Fruit fly (Drosophila melanogaster) whole organism, embryonic: Measurements from ENCODE around the gene Acp63F.

Source experiments
- CG11093 ChIP-seq: fragments of 200-800 bp; sonication (Bioruptor generic); IDR thresholded peaks from 3 replicates; pipeline ENCODE4 v1.3.6; 2022; ENCODE audit warnings: missing biosample characterization, missing genetic modification characterization
- CG11456 ChIP-seq: fragments of 200-800 bp; sonication (Bioruptor generic); IDR thresholded peaks from 3 replicates; pipeline ENCODE4 v1.3.6; 2022; ENCODE audit warnings: missing biosample characterization, missing genetic modification characterization
- CG11696 ChIP-seq: fragments of 200-800 bp; sonication (Bioruptor generic); IDR thresholded peaks from 2 replicates; pipeline ENCODE4 v1.3.6; 2022; ENCODE audit warnings: missing biosample characterization, missing genetic modification characterization
- CG13123 ChIP-seq: fragments of 200-800 bp; sonication (Bioruptor generic); optimal IDR thresholded peaks from 2 replicates; lab custom pipeline; 2016; ENCODE audit warnings: missing biosample characterization, missing genetic modification characterization
- CG14014 ChIP-seq: fragments of 200-800 bp; sonication (Bioruptor generic); IDR thresholded peaks from 2 replicates; pipeline ENCODE4 v1.3.6; 2022; ENCODE audit warnings: missing biosample characterization, missing genetic modification characterization
- CG1647 ChIP-seq: fragments of 200-800 bp; sonication (Bioruptor generic); optimal IDR thresholded peaks from 3 replicates; lab custom pipeline; 2016; ENCODE audit warnings: missing biosample characterization, missing genetic modification characterization
- CG17361 ChIP-seq: fragments of 200-800 bp; sonication (Bioruptor generic); IDR thresholded peaks from 3 replicates; pipeline ENCODE4 v1.3.6; 2022; ENCODE audit warnings: missing biosample characterization, missing genetic modification characterization
- CG17385 ChIP-seq: fragments of 200-800 bp; sonication (Bioruptor generic); optimal IDR thresholded peaks from 3 replicates; lab custom pipeline; 2018; ENCODE audit warnings: missing biosample characterization, mild to moderate bottlenecking, missing genetic modification characterization
- CG3726 ChIP-seq: fragments of 200-800 bp; sonication (Bioruptor generic); IDR thresholded peaks from 3 replicates; pipeline ENCODE4, ENCODE4 v1.3.6; 2022; ENCODE audit warnings: missing biosample characterization, missing genetic modification characterization
- CG42726 ChIP-seq: fragments of 200-800 bp; sonication (Bioruptor generic); IDR thresholded peaks from 2 replicates; pipeline ENCODE4 v1.3.6; 2022; ENCODE audit warnings: missing biosample characterization, missing genetic modification characterization; ENCODE audit not compliant: partially characterized antibody
- CG43689 ChIP-seq: fragments of 200-800 bp; sonication (Bioruptor generic); IDR thresholded peaks from 2 replicates; pipeline ENCODE4 v1.3.6; 2022; ENCODE audit warnings: missing biosample characterization, missing genetic modification characterization
- CG4617 ChIP-seq: fragments of 200-800 bp; sonication (Bioruptor generic); optimal IDR thresholded peaks from 3 replicates; lab custom pipeline; 2016; ENCODE audit warnings: missing biosample characterization, missing genetic modification characterization, borderline replicate concordance
- CG4730 ChIP-seq: fragments of 200-800 bp; sonication (Bioruptor generic); IDR thresholded peaks from 2 replicates; pipeline ENCODE4 v1.3.6; 2022; ENCODE audit warnings: missing biosample characterization, missing genetic modification characterization
- CG4820 ChIP-seq: fragments of 200-800 bp; sonication (Bioruptor generic); optimal IDR thresholded peaks from 3 replicates; lab custom pipeline; 2016; ENCODE audit warnings: missing biosample characterization, missing genetic modification characterization
- CG7786 ChIP-seq: fragments of 200-800 bp; sonication (Bioruptor generic); optimal IDR thresholded peaks from 2 replicates; lab custom pipeline; 2016; ENCODE audit warnings: missing biosample characterization, missing genetic modification characterization
- CoRest ChIP-seq: fragments of 200-800 bp; sonication (Bioruptor generic); optimal IDR thresholded peaks from 3 replicates; lab custom pipeline; 2018; ENCODE audit warnings: missing biosample characterization, mild to moderate bottlenecking, missing genetic modification characterization, moderate library complexity
- CrebB ChIP-seq: fragments of 200-800 bp; sonication (Bioruptor generic); optimal IDR thresholded peaks from 3 replicates; lab custom pipeline; 2018; ENCODE audit warnings: missing biosample characterization, mild to moderate bottlenecking, missing genetic modification characterization
- D19B ChIP-seq: fragments of 200-800 bp; sonication (Bioruptor generic); optimal IDR thresholded peaks from 2 replicates; lab custom pipeline; 2017; ENCODE audit warnings: missing biosample characterization, mild to moderate bottlenecking, missing genetic modification characterization
- Deaf1 ChIP-seq: fragments of 200-800 bp; optimal IDR thresholded peaks from 3 replicates; lab custom pipeline; 2019; ENCODE audit warnings: missing biosample characterization, mild to moderate bottlenecking, missing genetic modification characterization, moderate library complexity
- Dek ChIP-seq: fragments of 200-800 bp; sonication (Bioruptor generic); optimal IDR thresholded peaks from 3 replicates; lab custom pipeline; 2019; ENCODE audit warnings: missing biosample characterization, mild to moderate bottlenecking, missing genetic modification characterization, moderate library complexity
- Dfd ChIP-seq, 2 experiments: fragments of >200 bp; optimal IDR thresholded peaks; 2 replicates each; lab custom pipeline; 2017; ENCODE audit warnings: missing biosample characterization in 2 of 2, missing genetic modification characterization in 2 of 2
- Dip2 ChIP-seq: fragments of 200-800 bp; sonication (Bioruptor generic); IDR thresholded peaks from 2 replicates; pipeline ENCODE4 v1.3.6; 2022; ENCODE audit warnings: missing biosample characterization, missing genetic modification characterization
- Dll ChIP-seq: fragments of 200-800 bp; sonication (Bioruptor generic); IDR thresholded peaks from 4 replicates; pipeline ENCODE4 v1.3.6; 2022; ENCODE audit warnings: missing biosample characterization, missing genetic modification characterization; ENCODE audit not compliant: partially characterized antibody
- Doc3 ChIP-seq: fragments of 200-800 bp; sonication (Bioruptor generic); IDR thresholded peaks from 3 replicates; pipeline ENCODE4 v1.3.6; 2022; ENCODE audit warnings: missing biosample characterization, missing genetic modification characterization; ENCODE audit not compliant: partially characterized antibody
- Elba2 ChIP-seq: fragments of 200-800 bp; sonication (Bioruptor generic); optimal IDR thresholded peaks from 3 replicates; lab custom pipeline; 2016; ENCODE audit warnings: missing biosample characterization, missing genetic modification characterization
- HHEX ChIP-seq: fragments of 200-800 bp; sonication (Bioruptor generic); optimal IDR thresholded peaks from 3 replicates; lab custom pipeline; 2017; ENCODE audit warnings: missing biosample characterization, mild to moderate bottlenecking, missing genetic modification characterization, missing genetic modification reagents
- Neu2 ChIP-seq: fragments of 200-800 bp; sonication (Bioruptor generic); optimal IDR thresholded peaks from 3 replicates; lab custom pipeline; 2016; ENCODE audit warnings: missing biosample characterization, missing genetic modification characterization, borderline replicate concordance
- Scr ChIP-seq: fragments of 200-800 bp; sonication (Bioruptor generic); IDR thresholded peaks from 2 replicates; pipeline ENCODE4 v1.3.6; 2022; ENCODE audit warnings: missing biosample characterization, missing genetic modification characterization; ENCODE audit not compliant: partially characterized antibody
- Sin3A ChIP-seq: fragments of >200 bp; optimal IDR thresholded peaks from 2 replicates; lab custom pipeline; 2018
- TFAM ChIP-seq: fragments of 200-800 bp; sonication (Bioruptor generic); optimal IDR thresholded peaks from 2 replicates; lab custom pipeline; 2017; ENCODE audit warnings: missing biosample characterization, missing genetic modification characterization, inconsistent platforms
- ab ChIP-seq: fragments of 200-800 bp; sonication (Bioruptor generic); optimal IDR thresholded peaks from 2 replicates; lab custom pipeline; 2016; ENCODE audit warnings: missing biosample characterization, missing genetic modification characterization
- bowl ChIP-seq: fragments of 200-800 bp; sonication (Bioruptor generic); IDR thresholded peaks from 2 replicates; pipeline ENCODE4 v1.3.6; 2022; ENCODE audit warnings: missing biosample characterization, missing genetic modification characterization
- cas ChIP-seq: fragments of 200-800 bp; sonication (Bioruptor generic); IDR thresholded peaks from 2 replicates; pipeline ENCODE4 v1.3.6; 2022; ENCODE audit warnings: missing biosample characterization, missing genetic modification characterization
- cato ChIP-seq: fragments of 200-800 bp; sonication (Bioruptor generic); optimal IDR thresholded peaks from 2 replicates; lab custom pipeline; 2016; ENCODE audit warnings: missing biosample characterization, missing genetic modification characterization, borderline replicate concordance
- chinmo ChIP-seq: fragments of 200-800 bp; sonication (Bioruptor generic); IDR thresholded peaks from 4 replicates; pipeline ENCODE4 v1.3.6; 2022; ENCODE audit warnings: missing biosample characterization, missing genetic modification characterization; ENCODE audit not compliant: partially characterized antibody
- crc ChIP-seq: fragments of 200-800 bp; sonication (Bioruptor generic); optimal IDR thresholded peaks from 2 replicates; lab custom pipeline; 2016; ENCODE audit warnings: missing biosample characterization, missing genetic modification characterization
- dysf ChIP-seq: fragments of 200-800 bp; sonication (Bioruptor generic); IDR thresholded peaks from 3 replicates; pipeline ENCODE4 v1.3.6; 2022; ENCODE audit warnings: missing biosample characterization, missing genetic modification characterization
- fd96Cb ChIP-seq: fragments of 200-800 bp; sonication (Bioruptor generic); optimal IDR thresholded peaks from 2 replicates; lab custom pipeline; 2018; ENCODE audit warnings: missing biosample characterization, mild to moderate bottlenecking, missing genetic modification characterization, moderate library complexity
- gce ChIP-seq: fragments of 200-800 bp; sonication (Bioruptor generic); IDR thresholded peaks from 3 replicates; pipeline ENCODE4 v1.3.6; 2022; ENCODE audit warnings: missing biosample characterization, missing genetic modification characterization
- gsb-n ChIP-seq: fragments of 200-800 bp; sonication (Bioruptor generic); optimal IDR thresholded peaks from 3 replicates; lab custom pipeline; 2018; ENCODE audit warnings: missing biosample characterization, mild to moderate bottlenecking, missing genetic modification characterization
- lmd ChIP-seq: fragments of 200-800 bp; sonication (Bioruptor generic); IDR thresholded peaks from 2 replicates; pipeline ENCODE4 v1.3.6; 2022; ENCODE audit warnings: missing biosample characterization, missing genetic modification characterization
- mam ChIP-seq: fragments of 200-800 bp; sonication (Bioruptor generic); optimal IDR thresholded peaks from 3 replicates; lab custom pipeline; 2016; ENCODE audit warnings: missing biosample characterization, missing genetic modification characterization
- mirr ChIP-seq: fragments of 200-800 bp; sonication (Bioruptor generic); optimal IDR thresholded peaks from 3 replicates; lab custom pipeline; 2018; ENCODE audit warnings: missing biosample characterization, mild to moderate bottlenecking, missing genetic modification characterization
- pan ChIP-seq, 4 experiments: fragments of >200 bp in 3 of 4; fragments of 200-800 bp in 1 of 4; sonication (Bioruptor generic) in 1 of 4; optimal IDR thresholded peaks in 3 of 4; IDR thresholded peaks in 1 of 4; 2 replicates each; pipeline versions ENCODE4 v1.3.6 to Lab custom; 2017 to 2022; ENCODE audit warnings: missing biosample characterization in 2 of 4, missing genetic modification characterization in 2 of 4, mixed read lengths in 1 of 4
- salm ChIP-seq: fragments of 200-800 bp; sonication (Bioruptor generic); optimal IDR thresholded peaks from 2 replicates; lab custom pipeline; 2018; ENCODE audit warnings: missing biosample characterization, mild to moderate bottlenecking, missing genetic modification characterization
- sr ChIP-seq: fragments of 200-800 bp; sonication (Bioruptor generic); IDR thresholded peaks from 3 replicates; pipeline ENCODE4 v1.3.6; 2022; ENCODE audit warnings: missing biosample characterization, missing genetic modification characterization
- vfl ChIP-seq: fragments of 200-800 bp; sonication (Bioruptor generic); optimal IDR thresholded peaks from 2 replicates; lab custom pipeline; 2016; ENCODE audit warnings: missing biosample characterization, missing genetic modification characterization
- wor ChIP-seq: fragments of 200-800 bp; sonication (Bioruptor generic); IDR thresholded peaks from 2 replicates; pipeline ENCODE4 v1.3.6; 2022; ENCODE audit warnings: missing biosample characterization, missing genetic modification characterization
- zf30C ChIP-seq: fragments of 200-800 bp; sonication (Bioruptor generic); optimal IDR thresholded peaks from 3 replicates; lab custom pipeline; 2018; ENCODE audit warnings: missing biosample characterization, mild to moderate bottlenecking, missing genetic modification characterization

The Acp63F gene

dm6 chr3L:3828111-3828510, 12.0 kb upstream of the Acp63F start (continued):
- no peak for TF ChIP-seq mirr
- TF ChIP-seq lmd (GFP tag; lab: Robert Waterston, UW) = no peak
- peak; percentile 87 for TF ChIP-seq Deaf1
- TF ChIP-seq CG4617 = no peak
- TF ChIP-seq Dll (GFP tag; lab: Robert Waterston, UW) = no peak
- TF ChIP-seq ab = no peak

- TF ChIP-seq sr (GFP tag; lab: Robert Waterston, UW) (no peak; the same call in 2 of the 3 replicates), CG4730 (GFP tag; lab: Robert Waterston, UW) (peak; percentile 63), CG4820 (GFP tag; lab: Kevin White, UChicago) (peak; percentile 43), gsb-n (tag; lab: Kevin White, UChicago) (peak; percentile 78), CG17361 (peak; percentile 81), salm (tag; lab: Kevin White, UChicago) (peak; percentile 63), dysf (GFP tag; lab: Robert Waterston, UW) (peak; percentile 87), CG13123 (no peak), CG11093 (GFP tag; lab: Robert Waterston, UW) (0 out of 3 replicates have a peak, but pooled peaks have one; percentile 9), cas (GFP tag; lab: Robert Waterston, UW) (peak; percentile 35; the same call in 1 of the 2 replicates), Dfd (GFP tag; optimal IDR thresholded peaks at IDR 0.05; lab: Kevin White, UChicago) (no peak), CoRest (tag; lab: Kevin White, UChicago) (peak; percentile 88), HHEX (GFP tag; lab: Kevin White, UChicago) (peak; percentile 82), bowl (GFP tag; lab: Robert Waterston, UW) (peak; percentile 68; the same call in 1 of the 2 replicates), vfl (no peak), crc (GFP tag; lab: Kevin White, UChicago) (no peak), fd96Cb (peak; percentile 83), CG43689 (0 out of 2 replicates have a peak, but pooled peaks have one; percentile 8), gce (GFP tag; lab: Robert Waterston, UW) (peak; percentile 61; the same call in 1 of the 3 replicates), cato (GFP tag; lab: Kevin White, UChicago) (peak; percentile 18), pan (optimal IDR thresholded peaks at IDR 0.05; lab: Kevin White, UChicago) (no peak), pan (GFP tag; optimal IDR thresholded peaks at IDR 0.05 in 1 of 2, IDR thresholded peaks at IDR 0.05 in 1 of 2) (peak in 1 of 2 experiments; percentile 90), TFAM (no peak), CG17385 (peak; percentile 82), Elba2 (GFP tag; lab: Kevin White, UChicago) (no peak), wor (GFP tag; lab: Robert Waterston, UW) (peak; percentile 71), CG11456 (peak; percentile 70; the same call in 2 of the 3 replicates), CG7786 (GFP tag; lab: Kevin White, UChicago) (no peak), chinmo (GFP tag; lab: Robert Waterston, UW) (0 out of 4 replicates have a peak, but pooled peaks have one; percentile 34), D19B (GFP tag; lab: Kevin White, UChicago) (peak; percentile 56), Doc3 (no peak), CG3726 (GFP tag; lab: Robert Waterston, UW) (0 out of 3 replicates have a peak, but pooled peaks have one; percentile 50), mam (GFP tag; lab: Kevin White, UChicago) (peak; percentile 24), CG14014 (GFP tag; lab: Robert Waterston, UW) (peak; percentile 78), Dip2 (GFP tag; lab: Robert Waterston, UW) (no peak), Sin3A (lab: Kevin White, UChicago) (no peak), Scr (GFP tag; lab: Robert Waterston, UW) (no peak), Neu2 (GFP tag; lab: Kevin White, UChicago) (no peak), CrebB (peak; percentile 83), CG11696 (GFP tag; lab: Robert Waterston, UW) (peak; percentile 42; the same call in 1 of the 2 replicates), zf30C (GFP tag; lab: Kevin White, UChicago) (peak; percentile 74), CG1647 (GFP tag; lab: Kevin White, UChicago) (no peak), Dek (tag; lab: Kevin White, UChicago) (peak; percentile 85), CG42726 (GFP tag; lab: Robert Waterston, UW) (no peak)
These were observed 10.4 kb upstream of the Acp63F start for dm6 chr3L:3826541-3826940.
